Worm (Caenorhabditis elegans): ENCODE measurements around the gene nspb-7.
A peak's percentile ranks its signal among the peaks of the same experiment; 100 is the strongest.

The nspb-7 gene

DNA sequence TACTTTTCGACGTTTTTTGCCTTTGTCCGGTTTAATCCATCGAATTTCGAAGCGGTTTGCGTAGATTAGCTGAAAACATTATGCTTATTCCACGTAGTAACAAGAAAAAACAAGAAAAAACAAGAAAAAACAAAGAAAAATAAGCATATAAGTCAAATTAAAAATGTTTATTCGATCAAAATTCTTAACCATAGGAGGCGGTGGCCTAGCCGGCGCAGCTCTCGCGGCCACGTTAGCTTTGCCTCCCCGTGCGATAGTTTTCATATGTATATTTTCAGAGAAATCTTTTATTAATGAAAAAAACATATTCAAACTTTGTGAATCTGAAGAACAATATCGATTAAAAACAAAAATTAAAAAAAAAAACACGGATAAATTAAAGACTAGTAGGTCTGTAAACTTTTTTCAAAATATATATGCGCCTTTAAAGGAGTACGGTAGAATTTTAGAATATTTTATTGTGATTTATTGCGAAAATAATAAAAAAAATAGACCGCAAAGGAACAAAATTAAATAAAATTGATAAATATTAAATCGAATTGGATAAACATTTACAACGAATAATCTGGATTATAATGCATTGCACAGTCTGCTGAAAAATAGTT lies 14.2 kb upstream of the nspb-7 start:
- peak; percentile 46 for TF ChIP-seq tbx-37 (GFP tag; conservative IDR thresholded peaks at IDR 0.05)

DNA sequence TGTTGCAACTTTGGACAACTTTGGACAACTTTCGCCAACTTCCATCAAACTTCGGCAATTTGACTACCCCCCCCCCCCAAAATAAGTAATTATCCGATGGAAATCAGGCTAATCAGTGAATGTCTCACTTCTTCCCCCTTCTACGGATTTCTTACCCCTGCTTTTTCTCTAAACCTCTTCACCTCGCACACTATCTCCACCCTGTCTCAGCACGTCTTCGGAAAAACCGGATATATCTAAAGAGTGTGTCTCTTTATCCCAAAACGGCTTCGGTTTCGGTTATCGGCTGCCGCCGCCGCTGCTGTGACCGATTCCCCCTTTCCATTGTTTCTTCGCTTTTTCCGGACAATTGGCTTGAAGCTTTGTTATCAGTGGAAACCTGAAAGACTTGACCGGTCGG lies 10.3 kb upstream of the nspb-7 start:
- TF ChIP-seq tbx-37 (GFP tag; conservative IDR thresholded peaks at IDR 0.05) (no peak), ceh-36 (tag; optimal IDR thresholded peaks at IDR 0.05) (no peak), pes-1 (GFP tag; IDR thresholded peaks at IDR 0.05) (no peak), ama-1 (optimal IDR thresholded peaks at IDR 0.05) (no peak), tra-4 (tag; optimal IDR thresholded peaks at IDR 0.05) (no peak), sea-1 (GFP tag; conservative IDR thresholded peaks at IDR 0.05) (no peak), flt-1 (GFP tag; IDR thresholded peaks at IDR 0.05) (no peak), ceh-13 (GFP tag; optimal IDR thresholded peaks at IDR 0.05) (no peak), hnd-1 (tag; optimal IDR thresholded peaks at IDR 0.05) (no peak)

DNA sequence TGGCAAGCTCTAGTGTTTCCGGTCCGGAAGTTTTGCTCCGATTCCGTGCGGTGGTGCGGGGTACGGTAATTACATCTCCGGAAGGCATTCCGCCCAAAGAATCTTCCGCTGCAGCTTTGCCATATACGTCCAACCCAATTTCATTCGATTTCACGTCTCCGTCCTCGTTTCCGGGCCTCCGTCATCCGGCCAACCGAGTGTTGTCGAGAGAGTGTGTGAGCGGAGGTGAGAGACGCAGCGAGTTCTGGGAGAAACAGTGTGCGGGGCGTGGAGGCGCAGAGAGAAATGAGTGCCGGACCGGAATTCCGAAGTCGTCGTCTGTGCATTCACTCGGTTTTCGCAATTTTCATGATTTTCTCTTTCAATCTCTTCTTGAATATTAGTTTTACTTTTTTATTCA lies 8.8 kb upstream of the nspb-7 start:
- TF ChIP-seq ceh-13 (GFP tag; optimal IDR thresholded peaks at IDR 0.05) (no peak), ets-7 (tag; optimal IDR thresholded peaks at IDR 0.05) (no peak), hnd-1 (tag; optimal IDR thresholded peaks at IDR 0.05) (no peak), hmg-4 (GFP tag; optimal IDR thresholded peaks at IDR 0.05) (peak; percentile 26)

- no peak for TF ChIP-seq scrt-1 (GFP tag; IDR thresholded peaks at IDR 0.05)
These were observed 7.5 kb upstream of the nspb-7 start for ce11 chrII:14570541-14571160.

ce11 chrII:14573315-14573714 lies 4.8 kb upstream of the nspb-7 start, which contains the start of gene madf-5:
madf-5 (plus strand) TSS chrII:14573615.
- TF ChIP-seq ceh-13 (GFP tag; optimal IDR thresholded peaks at IDR 0.05) (no peak), ama-1 (optimal IDR thresholded peaks at IDR 0.05) (no peak), scrt-1 (GFP tag; IDR thresholded peaks at IDR 0.05) (no peak), hmg-4 (GFP tag; optimal IDR thresholded peaks at IDR 0.05) (no peak), sea-1 (GFP tag; conservative IDR thresholded peaks at IDR 0.05) (no peak), F13C5.2 (tag; optimal IDR thresholded peaks at IDR 0.05) (no peak), hmbx-1 (tag; optimal IDR thresholded peaks at IDR 0.05) (no peak), B0310.2 (tag; optimal IDR thresholded peaks at IDR 0.05) (no peak), flt-1 (GFP tag; IDR thresholded peaks at IDR 0.05) (no peak), pes-1 (GFP tag; IDR thresholded peaks at IDR 0.05) (no peak), ets-7 (tag; optimal IDR thresholded peaks at IDR 0.05) (no peak), tbx-11 (GFP tag; IDR thresholded peaks at IDR 0.05) (no peak), aly-1 (tag; optimal IDR thresholded peaks at IDR 0.05) (no peak), tra-4 (tag; optimal IDR thresholded peaks at IDR 0.05) (no peak), tbx-37 (GFP tag; conservative IDR thresholded peaks at IDR 0.05) (no peak), ceh-36 (tag; optimal IDR thresholded peaks at IDR 0.05) (no peak), hnd-1 (tag; optimal IDR thresholded peaks at IDR 0.05) (no peak)

ce11 chrII:14574790-14575189 lies 3.3 kb upstream of the nspb-7 start:
- TF ChIP-seq sea-1 (GFP tag; conservative IDR thresholded peaks at IDR 0.05), result no peak
- no peak for TF ChIP-seq hnd-1 (tag; optimal IDR thresholded peaks at IDR 0.05)
- TF ChIP-seq hmbx-1 (tag; optimal IDR thresholded peaks at IDR 0.05), result no peak
- TF ChIP-seq ama-1 (optimal IDR thresholded peaks at IDR 0.05), result no peak
- no peak for TF ChIP-seq tbx-37 (GFP tag; conservative IDR thresholded peaks at IDR 0.05)
- TF ChIP-seq F13C5.2 (tag; optimal IDR thresholded peaks at IDR 0.05), result no peak
- TF ChIP-seq ceh-36 (tag; optimal IDR thresholded peaks at IDR 0.05), result no peak
- no peak for TF ChIP-seq hmg-4 (GFP tag; optimal IDR thresholded peaks at IDR 0.05)
- no peak for TF ChIP-seq aly-1 (tag; optimal IDR thresholded peaks at IDR 0.05)
- TF ChIP-seq ets-7 (tag; optimal IDR thresholded peaks at IDR 0.05), result no peak
- no peak for TF ChIP-seq pes-1 (GFP tag; IDR thresholded peaks at IDR 0.05)
- TF ChIP-seq scrt-1 (GFP tag; IDR thresholded peaks at IDR 0.05), result no peak
- TF ChIP-seq tbx-11 (GFP tag; IDR thresholded peaks at IDR 0.05), result no peak
- no peak for TF ChIP-seq flt-1 (GFP tag; IDR thresholded peaks at IDR 0.05)
- no peak for TF ChIP-seq ceh-13 (GFP tag; optimal IDR thresholded peaks at IDR 0.05)

ce11 chrII:14576429-14576828 lies 1.7 kb upstream of the nspb-7 start, which contains the start of gene C01G12.13:
C01G12.13 (plus strand) TSS chrII:14576729.
- TF ChIP-seq sea-1 (GFP tag; conservative IDR thresholded peaks at IDR 0.05), result no peak
- TF ChIP-seq ets-7 (tag; optimal IDR thresholded peaks at IDR 0.05), result no peak
- no peak for TF ChIP-seq tbx-37 (GFP tag; conservative IDR thresholded peaks at IDR 0.05)
- no peak for TF ChIP-seq hmg-4 (GFP tag; optimal IDR thresholded peaks at IDR 0.05)
- TF ChIP-seq aly-1 (tag; optimal IDR thresholded peaks at IDR 0.05), result no peak

ce11 chrII:14578716-14579115 lies 603 bp downstream of the nspb-7 start, which contains the start of gene C01G12.9:
C01G12.9 (plus strand) TSS chrII:14579016.
- no peak for TF ChIP-seq ceh-13 (GFP tag; optimal IDR thresholded peaks at IDR 0.05)
- no peak for TF ChIP-seq ama-1 (optimal IDR thresholded peaks at IDR 0.05)
- no peak for TF ChIP-seq hmbx-1 (tag; optimal IDR thresholded peaks at IDR 0.05)
- no peak for TF ChIP-seq tra-4 (tag; optimal IDR thresholded peaks at IDR 0.05)
- TF ChIP-seq ceh-36 (tag; optimal IDR thresholded peaks at IDR 0.05), result no peak
- no peak for TF ChIP-seq tbx-37 (GFP tag; conservative IDR thresholded peaks at IDR 0.05)

DNA sequence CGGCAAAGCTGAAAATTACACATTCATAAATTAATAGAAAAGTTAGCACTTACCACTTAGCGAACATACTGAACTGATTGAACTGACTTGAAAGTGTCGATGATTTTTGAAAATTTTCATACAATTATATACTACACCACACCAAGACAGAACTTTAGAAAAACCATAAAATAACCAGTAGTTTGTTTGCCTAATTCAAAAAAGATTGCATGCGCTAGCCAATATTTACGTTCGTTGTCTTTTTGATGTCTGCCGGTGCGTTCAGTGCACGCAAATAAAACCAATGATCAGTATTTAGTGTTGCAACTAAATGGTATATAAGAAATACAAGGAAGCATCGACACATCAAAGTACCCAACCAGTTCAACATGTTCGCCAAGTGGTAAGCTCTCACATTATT lies 2.4 kb downstream of the nspb-7 start, which contains the start of the genes nspb-8 and nspb-9:
Gene nspb-8 (minus strand): TSS at position 101 of the 400 bp plus-strand sequence.
Gene nspb-9 (plus strand): TSS at position 311 of the 400 bp plus-strand sequence.
- TF ChIP-seq B0310.2 (tag; optimal IDR thresholded peaks at IDR 0.05), result no peak
- TF ChIP-seq F13C5.2 (tag; optimal IDR thresholded peaks at IDR 0.05), result no peak
